Worm (Caenorhabditis elegans): Measurements from ENCODE around the gene T17A3.12.

DNA sequence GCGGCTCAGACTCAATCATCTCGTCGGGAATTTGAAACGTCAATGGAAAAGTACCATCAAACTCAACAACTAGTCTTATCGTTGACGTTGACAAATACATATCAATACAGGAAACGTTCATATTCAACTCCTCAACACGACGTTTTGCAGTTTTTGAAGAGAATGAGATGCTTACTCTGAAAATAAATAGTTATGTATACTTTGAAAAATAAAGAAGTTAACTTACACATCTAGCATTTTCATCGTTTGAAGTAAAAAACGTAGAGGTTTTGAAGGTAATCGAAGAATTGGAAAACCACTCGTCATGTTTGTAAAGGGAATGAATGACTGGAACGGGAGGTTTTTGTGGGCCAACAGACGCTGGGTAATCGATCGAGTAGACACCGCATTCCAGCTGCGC, 4.1 kb downstream of the T17A3.12 start, which contains the start of gene fbxb-81:
- TF ChIP-seq zip-4 (GFP tag; optimal IDR thresholded peaks at IDR 0.05) (no peak), lin-39 (tag; optimal IDR thresholded peaks at IDR 0.05) (no peak)

Measured in whole organism, L1 larva.